Worm (Caenorhabditis elegans): Measurements from ENCODE around the gene dnc-2.

ce11 chrIII:5964058-5964632, 38.6 kb upstream of the dnc-2 start:
- TF ChIP-seq pat-9 (tag; optimal IDR thresholded peaks at IDR 0.05) (no peak), pha-4 (tag; optimal IDR thresholded peaks at IDR 0.05) (no peak), ama-1 (optimal IDR thresholded peaks at IDR 0.05) (no peak), pha-2 (tag; optimal IDR thresholded peaks at IDR 0.05) (no peak)
